Worm (Caenorhabditis elegans): Measurements from ENCODE around the gene T17H7.7.

- TF ChIP-seq R02D3.7 (tag; optimal IDR thresholded peaks at IDR 0.05) (no peak), nhr-28 (tag; optimal IDR thresholded peaks at IDR 0.05) (no peak), pqm-1 (tag; optimal IDR thresholded peaks at IDR 0.05) (no peak), saeg-2 (GFP tag; IDR thresholded peaks at IDR 0.05) (no peak), nhr-11 (tag; optimal IDR thresholded peaks at IDR 0.05) (no peak)
Measured at ce11 chrIII:764404-764803, 6.5 kb upstream of the T17H7.7 start.

All from whole organism, L4 larva.